Fruit fly (Drosophila melanogaster) whole organism, pupa: ENCODE results near the gene CG17010.

Experiments used
- CG10348 ChIP-seq: fragments of 200-800 bp; sonication (Bioruptor generic); IDR thresholded peaks from 2 replicates; pipeline ENCODE4 v1.3.6; 2022; ENCODE audit warnings: missing biosample characterization, missing genetic modification characterization
- CG12605 ChIP-seq: fragments of 200-800 bp; sonication (Bioruptor generic); IDR thresholded peaks from 2 replicates; pipeline ENCODE4 v1.3.6; 2022; ENCODE audit warnings: missing biosample characterization, missing genetic modification characterization
- CG13204 ChIP-seq: fragments of 200-800 bp; sonication (Bioruptor generic); optimal IDR thresholded peaks from 2 replicates; lab custom pipeline; 2018; ENCODE audit warnings: missing biosample characterization, mild to moderate bottlenecking, missing genetic modification characterization, moderate library complexity
- CG14655 ChIP-seq: fragments of 200-800 bp; sonication (Bioruptor generic); optimal IDR thresholded peaks from 3 replicates; lab custom pipeline; 2017; ENCODE audit warnings: mild to moderate bottlenecking, missing biosample characterization, missing genetic modification reagents, missing genetic modification characterization
- CG15710 ChIP-seq: fragments of 200-800 bp; sonication (Bioruptor generic); optimal IDR thresholded peaks from 2 replicates; lab custom pipeline; 2018; ENCODE audit warnings: missing biosample characterization, mild to moderate bottlenecking, missing genetic modification characterization, moderate library complexity
- CG17806 ChIP-seq: fragments of 200-800 bp; sonication (Bioruptor generic); optimal IDR thresholded peaks from 2 replicates; lab custom pipeline; 2018; ENCODE audit warnings: missing biosample characterization, mild to moderate bottlenecking, missing genetic modification characterization, moderate library complexity
- CG32121 ChIP-seq: fragments of 200-800 bp; sonication (Bioruptor generic); IDR thresholded peaks from 2 replicates; pipeline ENCODE4 v1.3.6; 2022; ENCODE audit warnings: missing biosample characterization, missing genetic modification characterization
- CG34367 ChIP-seq: fragments of 200-800 bp; sonication (Bioruptor generic); optimal IDR thresholded peaks from 2 replicates; lab custom pipeline; 2018; ENCODE audit warnings: missing biosample characterization, mild to moderate bottlenecking, missing genetic modification characterization
- CG4496 ChIP-seq: fragments of 200-800 bp; sonication (Bioruptor generic); IDR thresholded peaks from 3 replicates; pipeline ENCODE4 v1.3.6; 2022; ENCODE audit warnings: missing biosample characterization, missing genetic modification characterization
- CG8159 ChIP-seq: fragments of 200-800 bp; sonication (Bioruptor generic); optimal IDR thresholded peaks from 3 replicates; lab custom pipeline; 2018; ENCODE audit warnings: missing biosample characterization, mild to moderate bottlenecking, missing genetic modification characterization, moderate library complexity
- CG8301 ChIP-seq: fragments of 200-800 bp; sonication (Bioruptor generic); optimal IDR thresholded peaks from 2 replicates; lab custom pipeline; 2018; ENCODE audit warnings: missing biosample characterization, mild to moderate bottlenecking, missing genetic modification characterization
- CG9948 ChIP-seq: fragments of 200-800 bp; sonication (Bioruptor generic); optimal IDR thresholded peaks from 2 replicates; lab custom pipeline; 2018; ENCODE audit warnings: missing biosample characterization, mild to moderate bottlenecking, missing genetic modification characterization, moderate library complexity
- D1 ChIP-seq: fragments of 200-800 bp; sonication (Bioruptor generic); optimal IDR thresholded peaks from 2 replicates; lab custom pipeline; 2018; ENCODE audit warnings: missing biosample characterization, mild to moderate bottlenecking, missing genetic modification characterization, moderate library complexity
- EcR ChIP-seq: fragments of 200-800 bp; sonication (Bioruptor generic); optimal IDR thresholded peaks from 3 replicates; lab custom pipeline; 2019; ENCODE audit warnings: missing biosample characterization, missing genetic modification characterization, mild to moderate bottlenecking, moderate library complexity, missing genetic modification reagents
- Ets98B ChIP-seq: fragments of 200-800 bp; sonication (Bioruptor generic); IDR thresholded peaks from 2 replicates; pipeline ENCODE4 v1.3.6; 2022; ENCODE audit warnings: missing biosample characterization, missing genetic modification characterization
- Pif1A ChIP-seq: fragments of 200-800 bp; sonication (Bioruptor generic); optimal IDR thresholded peaks from 3 replicates; lab custom pipeline; 2016; ENCODE audit warnings: missing biosample characterization, missing genetic modification characterization
- Pif1B ChIP-seq: fragments of 200-800 bp; sonication (Bioruptor generic); optimal IDR thresholded peaks from 3 replicates; lab custom pipeline; 2016; ENCODE audit warnings: missing biosample characterization, missing genetic modification characterization
- Snoo ChIP-seq: fragments of 200-800 bp; sonication (Bioruptor generic); optimal IDR thresholded peaks from 3 replicates; lab custom pipeline; 2017; ENCODE audit warnings: missing biosample characterization, mild to moderate bottlenecking, missing genetic modification characterization, inconsistent platforms
- fd96Ca ChIP-seq: fragments of 200-800 bp; sonication (Bioruptor generic); IDR thresholded peaks from 3 replicates; pipeline ENCODE4 v1.3.6; 2022; ENCODE audit warnings: missing biosample characterization, missing genetic modification characterization
- gl ChIP-seq: fragments of 200-800 bp; sonication (Bioruptor generic); optimal IDR thresholded peaks from 2 replicates; lab custom pipeline; 2018; ENCODE audit warnings: missing biosample characterization, mild to moderate bottlenecking, missing genetic modification characterization
- rn ChIP-seq: fragments of 200-800 bp; sonication (Bioruptor generic); IDR thresholded peaks from 2 replicates; pipeline ENCODE4 v1.3.6; 2022; ENCODE audit warnings: missing biosample characterization, missing genetic modification characterization

Gene CG17010

DNA sequence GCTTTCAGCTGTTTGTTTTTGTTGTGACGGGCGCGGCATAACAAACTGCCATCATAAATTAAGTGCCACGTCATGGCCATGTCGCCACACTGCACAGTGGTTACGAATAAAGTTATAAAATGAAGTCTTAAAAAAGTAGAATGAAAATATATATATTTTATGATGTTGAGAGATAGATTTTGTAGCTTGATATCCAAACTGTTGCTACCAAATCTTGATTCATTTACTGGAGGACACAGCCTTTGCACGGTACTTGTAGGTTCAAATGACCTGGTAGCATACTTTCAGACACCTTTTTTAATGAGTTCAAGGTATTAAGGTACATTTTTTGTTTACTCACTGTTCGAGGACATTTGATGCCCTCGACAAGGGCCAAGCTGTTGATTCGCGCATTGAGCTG is 2.3 kb upstream of the CG17010 start:
- TF ChIP-seq CG34367 (no peak), CG17806 (tag; lab: Kevin White, UChicago) (no peak), D1 (tag; lab: Kevin White, UChicago) (no peak), CG32121 (GFP tag; lab: Robert Waterston, UW) (no peak), CG13204 (GFP tag; lab: Kevin White, UChicago) (no peak), fd96Ca (GFP tag; lab: Robert Waterston, UW) (no peak), CG12605 (GFP tag; lab: Robert Waterston, UW) (no peak), CG4496 (no peak), CG10348 (GFP tag; lab: Robert Waterston, UW) (no peak), EcR (GFP tag; lab: Kevin White, UChicago) (no peak), CG14655 (no peak)

DNA sequence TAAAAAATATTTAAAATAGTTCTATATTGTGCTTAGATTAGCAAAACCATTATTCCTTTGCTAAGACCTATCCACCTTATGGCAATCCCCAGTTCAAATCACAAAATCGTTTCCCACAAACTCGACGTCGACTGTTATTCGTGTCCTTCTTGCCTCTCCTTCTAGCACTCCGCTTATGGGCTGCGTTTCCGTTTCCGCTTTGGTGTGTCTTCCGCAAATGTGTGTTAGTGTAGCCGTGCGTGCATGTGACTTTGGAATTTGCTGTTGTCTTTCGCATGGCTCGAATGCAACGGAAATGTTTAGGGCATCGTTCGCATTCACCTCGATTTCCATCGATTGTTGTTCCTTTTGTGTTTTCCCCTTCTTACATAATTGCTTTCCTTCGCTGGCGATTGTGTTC is 7.0 kb downstream of the CG17010 start:
- TF ChIP-seq CG4496, result 0 out of 3 replicates have a peak, but pooled peaks have one; percentile 9
- TF ChIP-seq gl, result no peak

DNA sequence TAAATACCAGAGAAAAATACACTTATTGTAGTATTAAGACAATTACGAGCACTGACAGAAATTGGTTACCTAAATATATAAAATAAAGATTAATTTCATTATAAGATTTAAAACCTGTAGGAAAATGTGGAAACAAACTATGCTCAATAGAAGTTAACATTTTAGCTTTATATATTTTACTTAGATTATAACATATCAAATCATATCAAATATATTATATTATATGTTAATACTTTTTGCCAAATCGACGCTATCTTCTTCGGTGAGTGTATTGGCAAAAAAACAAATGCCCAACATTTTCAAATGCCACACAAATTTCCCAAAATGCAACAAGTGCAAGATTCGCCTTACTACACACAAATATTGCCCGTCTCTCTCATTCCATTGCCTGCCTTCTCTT is 7.8 kb downstream of the CG17010 start:
- TF ChIP-seq Pif1A (no peak), CG10348 (GFP tag; lab: Robert Waterston, UW) (no peak), Pif1B (no peak), CG17806 (tag; lab: Kevin White, UChicago) (no peak), CG15710 (tag; lab: Kevin White, UChicago) (no peak), D1 (tag; lab: Kevin White, UChicago) (no peak), EcR (GFP tag; lab: Kevin White, UChicago) (no peak), CG9948 (tag; lab: Kevin White, UChicago) (no peak), CG34367 (no peak), fd96Ca (GFP tag; lab: Robert Waterston, UW) (no peak), CG4496 (0 out of 3 replicates have a peak, but pooled peaks have one; percentile 43), CG8301 (tag; lab: Kevin White, UChicago) (no peak), CG13204 (GFP tag; lab: Kevin White, UChicago) (no peak), gl (no peak), Snoo (tag; lab: Kevin White, UChicago) (no peak), rn (GFP tag; lab: Robert Waterston, UW) (no peak), Ets98B (GFP tag; lab: Robert Waterston, UW) (peak; percentile 46), CG14655 (peak; percentile 24), CG8159 (tag; lab: Kevin White, UChicago) (no peak), CG12605 (GFP tag; lab: Robert Waterston, UW) (no peak), CG32121 (GFP tag; lab: Robert Waterston, UW) (peak; percentile 64)

DNA sequence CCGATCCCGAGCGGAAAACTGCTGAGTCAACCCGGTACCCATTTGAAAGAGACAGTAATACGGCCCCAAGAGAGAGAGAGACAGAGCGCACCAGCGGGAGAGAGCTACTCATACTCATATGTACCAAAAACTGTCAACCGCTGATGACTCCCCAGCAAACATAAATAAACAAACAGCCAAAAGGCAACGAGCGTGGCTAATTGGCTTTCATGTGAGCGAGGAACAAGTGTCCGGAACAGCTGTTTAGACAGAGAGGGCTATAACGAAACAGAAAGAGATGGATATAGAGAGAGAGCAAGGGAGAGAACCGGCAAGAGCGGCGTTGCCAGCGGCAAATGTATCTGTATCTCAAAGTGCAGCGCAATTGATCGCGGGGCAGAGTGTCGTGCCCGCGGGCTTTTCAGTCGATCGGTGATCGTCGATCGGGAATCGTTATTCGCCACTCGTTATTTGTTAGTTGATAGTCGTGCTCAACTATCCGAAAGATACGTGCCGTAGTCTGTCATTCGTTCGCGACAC is 9.8 kb downstream of the CG17010 start:
- TF ChIP-seq fd96Ca (GFP tag; lab: Robert Waterston, UW) (peak; percentile 68), CG13204 (GFP tag; lab: Kevin White, UChicago) (peak; percentile 45), Pif1A (peak; percentile 8), Pif1B (peak; percentile 30), Ets98B (GFP tag; lab: Robert Waterston, UW) (peak; percentile 83), CG14655 (peak; percentile 35), CG4496 (peak; percentile 74), CG32121 (GFP tag; lab: Robert Waterston, UW) (peak; percentile 67), Snoo (tag; lab: Kevin White, UChicago) (no peak), gl (no peak)

DNA sequence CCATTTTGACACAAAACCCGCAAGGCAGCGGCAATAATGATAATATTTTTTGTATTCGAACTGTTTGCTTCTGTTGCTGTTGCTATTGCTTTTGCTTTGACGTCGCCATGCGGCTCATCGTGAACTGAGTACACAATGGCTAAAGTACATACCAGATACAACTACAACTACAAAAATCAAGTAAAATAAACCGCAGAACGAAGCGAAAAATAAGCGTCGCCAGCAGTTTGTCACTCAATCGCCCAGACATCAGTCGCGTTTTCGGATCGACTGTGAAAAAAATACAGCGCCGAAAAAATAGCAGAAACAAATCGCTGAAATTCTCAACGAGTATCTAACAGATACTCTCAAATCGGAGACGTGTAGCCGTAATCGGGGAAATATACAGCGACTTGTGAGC is 13.4 kb downstream of the CG17010 start:
- TF ChIP-seq CG4496 (peak; percentile 60; the same call in 2 of the 3 replicates), Ets98B (GFP tag; lab: Robert Waterston, UW) (peak; percentile 24; the same call in 1 of the 2 replicates), CG17806 (tag; lab: Kevin White, UChicago) (no peak), CG32121 (GFP tag; lab: Robert Waterston, UW) (peak; percentile 41; the same call in 1 of the 2 replicates)

DNA sequence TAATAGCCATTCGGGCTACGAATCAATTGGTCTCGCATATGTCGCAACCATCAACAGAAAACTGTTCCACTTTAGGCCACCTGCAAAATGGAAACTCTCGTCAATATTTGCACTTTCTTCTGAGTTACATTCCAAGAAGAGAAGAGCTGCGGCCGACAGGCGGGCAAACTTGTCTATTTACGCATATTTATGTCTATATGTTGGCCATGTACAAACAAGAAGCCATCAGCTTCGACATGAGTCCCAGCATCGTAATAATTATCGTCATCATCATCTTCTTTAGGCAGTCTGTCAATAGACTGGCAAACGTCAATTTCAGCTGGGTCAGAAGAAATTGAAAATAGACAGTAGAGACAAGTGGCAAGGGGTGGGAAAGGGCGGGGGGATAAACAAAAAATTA is 15.5 kb downstream of the CG17010 start:
- TF ChIP-seq fd96Ca (GFP tag; lab: Robert Waterston, UW), result no peak
- TF ChIP-seq Snoo (tag; lab: Kevin White, UChicago), result no peak
- TF ChIP-seq rn (GFP tag; lab: Robert Waterston, UW), result no peak
- TF ChIP-seq, all 21 proteins: peak for 0

DNA sequence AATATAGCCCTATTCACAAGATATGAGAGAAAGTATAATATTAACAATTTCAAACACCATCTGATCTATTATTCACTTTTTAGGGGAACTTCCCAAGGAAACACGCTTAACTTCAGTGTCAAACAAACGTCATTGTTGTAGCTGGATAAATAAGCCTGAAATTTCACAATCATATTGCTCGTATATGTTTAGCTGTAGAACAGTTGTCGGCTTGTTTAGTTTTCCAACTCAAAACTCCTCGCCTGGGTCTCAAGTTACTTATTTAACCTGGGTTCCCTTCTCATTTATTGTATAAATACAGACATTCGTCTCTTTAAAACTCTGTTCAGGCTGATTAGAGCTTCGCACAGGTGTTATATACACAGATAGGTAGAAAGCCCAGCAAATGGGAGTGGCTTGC is 16.2 kb downstream of the CG17010 start:
- no peak for TF ChIP-seq fd96Ca (GFP tag; lab: Robert Waterston, UW)
- no peak for TF ChIP-seq Snoo (tag; lab: Kevin White, UChicago)
- TF ChIP-seq Ets98B (GFP tag; lab: Robert Waterston, UW), result no peak
- TF ChIP-seq CG12605 (GFP tag; lab: Robert Waterston, UW), result no peak
- TF ChIP-seq EcR (GFP tag; lab: Kevin White, UChicago), result no peak
- no peak for TF ChIP-seq CG10348 (GFP tag; lab: Robert Waterston, UW)
- TF ChIP-seq Pif1A, result no peak
- TF ChIP-seq CG13204 (GFP tag; lab: Kevin White, UChicago), result no peak
